Worm (Caenorhabditis elegans) whole organism, L3 larva: ENCODE data around the gene F54C8.7.

ENCODE experiments used
- ama-1 ChIP-seq: fragments of 150-350 bp; optimal IDR thresholded peaks from 2 replicates; lab custom pipeline; 2018
- fkh-10 ChIP-seq: sonication (generic microtip); optimal IDR thresholded peaks from 2 replicates; lab custom pipeline; 2017; ENCODE audit warnings: missing biosample characterization, missing genetic modification reagents, missing genetic modification characterization
- jun-1 ChIP-seq: fragments of 150-350 bp; optimal IDR thresholded peaks from 2 replicates; lab custom pipeline; 2014; ENCODE audit warnings: missing biosample characterization, missing genetic modification reagents, missing genetic modification characterization
- mml-1 ChIP-seq: fragments of 150-350 bp; sonication (generic microtip); optimal IDR thresholded peaks from 3 replicates; lab custom pipeline; 2014; ENCODE audit warnings: missing biosample characterization, missing genetic modification characterization
- nhr-23 ChIP-seq: fragments of 150-350 bp; optimal IDR thresholded peaks from 2 replicates; lab custom pipeline; 2014; ENCODE audit warnings: missing biosample characterization, missing genetic modification reagents, missing genetic modification characterization
- nhr-25 ChIP-seq: sonication (generic microtip); optimal IDR thresholded peaks from 2 replicates; lab custom pipeline; 2017; ENCODE audit warnings: missing biosample characterization, missing genetic modification characterization
- pha-4 ChIP-seq: fragments of 150-350 bp; optimal IDR thresholded peaks from 2 replicates; lab custom pipeline; 2014; ENCODE audit warnings: missing biosample characterization, missing genetic modification reagents, missing genetic modification characterization

- TF ChIP-seq jun-1 (tag; lab: Kevin White, UChicago) (no peak), nhr-23 (no peak), ama-1 (lab: Kevin White, UChicago) (no peak), nhr-25 (tag; lab: Kevin White, UChicago) (no peak), pha-4 (tag; lab: Kevin White, UChicago) (no peak), mml-1 (no peak), fkh-10 (GFP tag; lab: Kevin White, UChicago) (no peak)
These were observed 18.1 kb upstream of the F54C8.7 start for ce11 chrIII:9471996-9472395.
